Worm (Caenorhabditis elegans): ENCODE data around the gene bath-46.
"Not testable (repeated sequence)": the region's sequence is repeated elsewhere in the genome, so short reads cannot be mapped to it uniquely, and the experiment has no call there.

Gene bath-46

ce11 chrII:1618948-1619347, 21.2 kb downstream of the bath-46 start, which contains the start of gene fbxa-166:
TSS of gene fbxa-166 (minus strand) at chrII:1619048.
- TF ChIP-seq ztf-1 (GFP tag; conservative IDR thresholded peaks at IDR 0.05) (no peak), nhr-6 (tag; optimal IDR thresholded peaks at IDR 0.05) (no peak), dmd-4 (tag; optimal IDR thresholded peaks at IDR 0.05) (no peak), unc-62 (GFP tag; optimal IDR thresholded peaks at IDR 0.05) (no peak), gmeb-1 (tag; optimal IDR thresholded peaks at IDR 0.05) (no peak), lin-39 (tag; optimal IDR thresholded peaks at IDR 0.05) (no peak), snpc-4 (tag; optimal IDR thresholded peaks at IDR 0.05) (no peak), mab-5 (tag; optimal IDR thresholded peaks at IDR 0.05) (no peak), skn-1 (tag; optimal IDR thresholded peaks at IDR 0.05) (no peak)

- TF ChIP-seq lin-39 (tag; optimal IDR thresholded peaks at IDR 0.05): no peak
- TF ChIP-seq ceh-16 (tag; optimal IDR thresholded peaks at IDR 0.05): no peak
- TF ChIP-seq ztf-11 (tag; optimal IDR thresholded peaks at IDR 0.05): no peak
- TF ChIP-seq nhr-237 (tag; optimal IDR thresholded peaks at IDR 0.05): no peak
- TF ChIP-seq fos-1 (tag; optimal IDR thresholded peaks at IDR 0.05): no peak
- no peak for TF ChIP-seq peb-1 (tag; optimal IDR thresholded peaks at IDR 0.05)
- TF ChIP-seq Y55F3AM.14 (GFP tag; optimal IDR thresholded peaks at IDR 0.05): no peak
- no peak for TF ChIP-seq ZK546.5 (tag; optimal IDR thresholded peaks at IDR 0.05)
- no peak for TF ChIP-seq alr-1 (tag; optimal IDR thresholded peaks at IDR 0.05)
- no peak for TF ChIP-seq zag-1 (tag; optimal IDR thresholded peaks at IDR 0.05)
These were observed 23.5 kb downstream of the bath-46 start, which contains the start of gene fbxa-158 for ce11 chrII:1621180-1621579. TSS of gene fbxa-158 (minus strand) at chrII:1621280.

- TF ChIP-seq ama-1 (optimal IDR thresholded peaks at IDR 0.05) (no peak), crh-2 (tag; optimal IDR thresholded peaks at IDR 0.05) (no peak), nhr-12 (tag; optimal IDR thresholded peaks at IDR 0.05) (no peak), fos-1 (tag; optimal IDR thresholded peaks at IDR 0.05) (peak; percentile 44)
These were observed 24.1 kb downstream of the bath-46 start for ce11 chrII:1621795-1622194.

- no peak for TF ChIP-seq sma-9 (GFP tag; optimal IDR thresholded peaks at IDR 0.05)
- no peak for TF ChIP-seq sma-9 (tag; optimal IDR thresholded peaks at IDR 0.05)
- no peak for TF ChIP-seq ztf-4 (tag; optimal IDR thresholded peaks at IDR 0.05)
- TF ChIP-seq blmp-1 (tag; optimal IDR thresholded peaks at IDR 0.05; ENCODE audit: insufficient read depth): no peak
- no peak for TF ChIP-seq nhr-6 (tag; optimal IDR thresholded peaks at IDR 0.05)
- TF ChIP-seq snpc-4 (tag; optimal IDR thresholded peaks at IDR 0.05): no peak
- no peak for TF ChIP-seq nhr-77 (tag; optimal IDR thresholded peaks at IDR 0.05)
- TF ChIP-seq nhr-12 (tag; optimal IDR thresholded peaks at IDR 0.05): no peak
- TF ChIP-seq ztf-11 (tag; optimal IDR thresholded peaks at IDR 0.05): no peak
These were observed 26.9 kb downstream of the bath-46 start, which contains the start of gene fbxa-160 for ce11 chrII:1624572-1624971. TSS of gene fbxa-160 (minus strand) at chrII:1624672.

- TF ChIP-seq mab-5 (tag; optimal IDR thresholded peaks at IDR 0.05) (no peak), nhr-237 (tag; optimal IDR thresholded peaks at IDR 0.05) (no peak), lin-11 (tag; optimal IDR thresholded peaks at IDR 0.05) (no peak), aly-2 (tag; optimal IDR thresholded peaks at IDR 0.05) (no peak), nhr-10 (tag; optimal IDR thresholded peaks at IDR 0.05) (no peak), nhr-6 (tag; optimal IDR thresholded peaks at IDR 0.05) (no peak), dmd-4 (tag; optimal IDR thresholded peaks at IDR 0.05) (no peak), egl-27 (tag; optimal IDR thresholded peaks at IDR 0.05) (no peak), C34F6.9 (tag; optimal IDR thresholded peaks at IDR 0.05) (no peak), nhr-25 (tag; optimal IDR thresholded peaks at IDR 0.05) (no peak), skn-1 (tag; optimal IDR thresholded peaks at IDR 0.05) (no peak), blmp-1 (tag; optimal IDR thresholded peaks at IDR 0.05; ENCODE audit: insufficient read depth) (no peak), snpc-4 (tag; optimal IDR thresholded peaks at IDR 0.05) (no peak), ceh-16 (tag; optimal IDR thresholded peaks at IDR 0.05) (no peak)
These were observed 28.0 kb downstream of the bath-46 start, which contains the start of gene C08E3.14 for ce11 chrII:1625666-1626065. TSS of gene C08E3.14 (plus strand) at chrII:1625966.

DNA sequence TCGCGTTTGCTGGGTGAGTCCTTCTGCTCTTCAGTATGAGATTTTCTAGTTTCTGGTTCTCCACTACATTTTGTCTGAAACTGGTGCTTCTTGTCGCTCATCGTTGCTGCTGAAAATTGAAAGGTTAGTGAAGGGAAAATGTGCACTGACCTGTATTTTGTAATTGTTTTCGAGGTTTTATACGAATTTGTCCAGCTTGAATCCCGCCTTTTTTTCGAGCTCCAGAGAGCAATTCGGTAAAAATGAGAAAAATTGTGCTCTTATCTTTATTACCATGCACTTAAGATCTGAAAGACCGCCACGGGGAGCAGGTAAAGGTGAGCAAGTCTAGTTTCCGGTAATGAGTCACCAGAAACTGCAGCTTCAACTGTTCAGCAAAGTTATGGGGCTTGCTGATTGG, 30.1 kb downstream of the bath-46 start, which contains the start of gene C08E3.15:
Gene C08E3.15, minus strand, starts transcription at position 101 of the 400 bp plus-strand sequence.
- TF ChIP-seq R02D3.7 (tag; optimal IDR thresholded peaks at IDR 0.05); unc-55 (GFP tag; optimal IDR thresholded peaks at IDR 0.05); peb-1 (tag; optimal IDR thresholded peaks at IDR 0.05): not testable (repeated sequence)
